Worm (Caenorhabditis elegans): ENCODE measurements around the gene C44B7.11.

DNA sequence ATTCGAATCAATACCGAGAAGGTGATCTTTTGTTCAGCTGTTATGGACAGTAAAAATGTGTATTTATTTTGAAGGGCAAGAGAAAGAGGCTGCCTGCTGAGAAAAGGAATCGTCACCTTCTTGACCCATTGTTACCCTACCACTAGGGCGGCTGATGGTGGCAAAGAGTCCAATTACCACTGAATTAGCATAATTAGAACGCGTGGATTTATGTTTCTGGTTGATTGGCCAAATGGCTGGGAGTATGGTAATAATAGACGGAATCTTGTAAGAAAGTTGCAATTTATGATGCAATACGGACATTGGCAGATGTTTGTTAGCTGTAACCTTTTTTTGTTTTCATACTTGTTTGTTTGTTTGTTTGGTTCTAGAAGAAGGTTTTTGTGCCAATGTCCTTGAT lies 42.5 kb upstream of the C44B7.11 start:
- TF ChIP-seq sox-4 (tag; optimal IDR thresholded peaks at IDR 0.05) (no peak), mab-9 (GFP tag; IDR thresholded peaks at IDR 0.05) (no peak), nhr-90 (tag; optimal IDR thresholded peaks at IDR 0.05; ENCODE audit: poor library complexity) (no peak), pax-3 (tag; optimal IDR thresholded peaks at IDR 0.05) (no peak), unc-62 (GFP tag; optimal IDR thresholded peaks at IDR 0.05) (no peak), zag-1 (tag; optimal IDR thresholded peaks at IDR 0.05) (no peak), elt-2 (tag; optimal IDR thresholded peaks at IDR 0.05) (no peak), hlh-17 (GFP tag; optimal IDR thresholded peaks at IDR 0.05; ENCODE audit: borderline replicate concordance) (no peak), ceh-82 (tag; optimal IDR thresholded peaks at IDR 0.05) (no peak), vab-15 (tag; optimal IDR thresholded peaks at IDR 0.05) (no peak), sptf-1 (tag; optimal IDR thresholded peaks at IDR 0.05) (no peak), ztf-11 (tag; optimal IDR thresholded peaks at IDR 0.05) (no peak)
